Worm (Caenorhabditis elegans) whole organism, L3 larva: Measurements from ENCODE around the gene lgc-17.

Experiments
- ceh-16 ChIP-seq: sonication (generic microtip); optimal IDR thresholded peaks from 2 replicates; lab custom pipeline; 2017; ENCODE audit warnings: missing biosample characterization, missing genetic modification characterization
- eor-1 ChIP-seq, 2 experiments: fragments of 150-350 bp; optimal IDR thresholded peaks; 2 replicates each; lab custom pipeline; 2014 to 2018; ENCODE audit warnings: missing biosample characterization in 2 of 2, missing genetic modification characterization in 2 of 2
- nhr-11 ChIP-seq: fragments of 150-350 bp; optimal IDR thresholded peaks from 2 replicates; lab custom pipeline; 2014; ENCODE audit warnings: missing biosample characterization, missing genetic modification characterization
- nhr-28 ChIP-seq: fragments of 150-350 bp; optimal IDR thresholded peaks from 2 replicates; lab custom pipeline; 2014; ENCODE audit warnings: missing biosample characterization, missing genetic modification characterization
- zag-1 ChIP-seq: fragments of 150-350 bp; optimal IDR thresholded peaks from 2 replicates; lab custom pipeline; 2014; ENCODE audit warnings: missing biosample characterization, missing genetic modification characterization

- no peak for TF ChIP-seq nhr-11 (tag; lab: Kevin White, UChicago)
- TF ChIP-seq eor-1 (tag; optimal IDR thresholded peaks at IDR 0.05; lab: Kevin White, UChicago) = no peak
- no peak for TF ChIP-seq ceh-16
- TF ChIP-seq zag-1 (tag; lab: Kevin White, UChicago) = no peak
- no peak for TF ChIP-seq nhr-28
Observed at ce11 chrX:12164047-12164446, 42.7 kb downstream of the lgc-17 start.
